Fruit fly (Drosophila melanogaster) whole organism, prepupa: ENCODE measurements around the gene Cpr66D.

Experiments
- Blimp-1 ChIP-seq: fragments of 200-800 bp; sonication (Bioruptor generic); optimal IDR thresholded peaks from 3 replicates; lab custom pipeline; 2017; ENCODE audit warnings: missing biosample characterization, missing genetic modification characterization, mild to moderate bottlenecking, moderate library complexity, missing genetic modification reagents
- CG10631 ChIP-seq: fragments of 200-800 bp; sonication (Bioruptor generic); optimal IDR thresholded peaks from 2 replicates; lab custom pipeline; 2016; ENCODE audit warnings: missing biosample characterization, missing genetic modification characterization
- CG10669 ChIP-seq: fragments of 200-800 bp; sonication (Bioruptor generic); optimal IDR thresholded peaks from 3 replicates; lab custom pipeline; 2018; ENCODE audit warnings: missing biosample characterization, mild to moderate bottlenecking, missing genetic modification characterization, moderate library complexity
- CG11294 ChIP-seq: fragments of 200-800 bp; sonication (Bioruptor generic); IDR thresholded peaks from 2 replicates; pipeline ENCODE4 v1.3.6; 2022; ENCODE audit warnings: missing biosample characterization, missing genetic modification characterization
- CG11762 ChIP-seq: fragments of 200-800 bp; sonication (Bioruptor generic); optimal IDR thresholded peaks from 3 replicates; lab custom pipeline; 2016; ENCODE audit warnings: missing biosample characterization, missing genetic modification characterization; ENCODE audit not compliant: insufficient read depth
- CG11902 ChIP-seq: fragments of 200-800 bp; sonication (Bioruptor generic); optimal IDR thresholded peaks from 3 replicates; lab custom pipeline; 2016; ENCODE audit warnings: missing biosample characterization, missing genetic modification characterization
- CG15336 ChIP-seq: fragments of 200-800 bp; sonication (Bioruptor generic); IDR thresholded peaks from 2 replicates; pipeline ENCODE4 v1.3.6; 2022; ENCODE audit warnings: missing biosample characterization, missing genetic modification characterization
- CG16779 ChIP-seq: fragments of 200-800 bp; sonication (Bioruptor generic); optimal IDR thresholded peaks from 3 replicates; lab custom pipeline; 2017; ENCODE audit warnings: missing biosample characterization, mild to moderate bottlenecking, missing genetic modification characterization
- CG3032 ChIP-seq: fragments of 200-800 bp; optimal IDR thresholded peaks from 2 replicates; lab custom pipeline; 2019; ENCODE audit warnings: missing biosample characterization, mild to moderate bottlenecking, missing genetic modification characterization, moderate library complexity
- CG31627 ChIP-seq: fragments of 200-800 bp; sonication (Bioruptor generic); optimal IDR thresholded peaks from 3 replicates; lab custom pipeline; 2016; ENCODE audit warnings: missing biosample characterization, missing genetic modification characterization
- CG32006 ChIP-seq: fragments of 200-800 bp; sonication (Bioruptor generic); optimal IDR thresholded peaks from 3 replicates; lab custom pipeline; 2017; ENCODE audit warnings: missing biosample characterization, mild to moderate bottlenecking, missing genetic modification characterization
- CG34406 ChIP-seq: fragments of 200-800 bp; sonication (Bioruptor generic); optimal IDR thresholded peaks from 3 replicates; lab custom pipeline; 2016; ENCODE audit warnings: missing biosample characterization, missing genetic modification characterization
- CG3919 ChIP-seq: fragments of 200-800 bp; sonication (Bioruptor generic); optimal IDR thresholded peaks from 3 replicates; lab custom pipeline; 2016; ENCODE audit warnings: missing biosample characterization, missing genetic modification characterization
- CG4318 ChIP-seq: fragments of 200-800 bp; sonication (Bioruptor generic); optimal IDR thresholded peaks from 3 replicates; lab custom pipeline; 2017; ENCODE audit warnings: missing biosample characterization, mild to moderate bottlenecking, missing genetic modification characterization
- CG6163 ChIP-seq: fragments of 200-800 bp; sonication (Bioruptor generic); IDR thresholded peaks from 3 replicates; pipeline ENCODE4 v1.3.6; 2022; ENCODE audit warnings: missing biosample characterization, missing genetic modification characterization
- CG6276 ChIP-seq: fragments of 200-800 bp; sonication (Bioruptor generic); optimal IDR thresholded peaks from 2 replicates; lab custom pipeline; 2017; ENCODE audit warnings: missing biosample characterization, mild to moderate bottlenecking, missing genetic modification characterization
- CG6792 ChIP-seq: fragments of 200-800 bp; sonication (Bioruptor generic); optimal IDR thresholded peaks from 3 replicates; lab custom pipeline; 2016; ENCODE audit warnings: missing biosample characterization, missing genetic modification characterization
- CG7368 ChIP-seq: fragments of 200-800 bp; sonication (Bioruptor generic); optimal IDR thresholded peaks from 3 replicates; lab custom pipeline; 2016; ENCODE audit warnings: missing biosample characterization, missing genetic modification characterization
- CG8119 ChIP-seq: fragments of 200-800 bp; sonication (Bioruptor generic); IDR thresholded peaks from 3 replicates; pipeline ENCODE4 v1.3.6; 2022; ENCODE audit warnings: missing biosample characterization, missing genetic modification characterization
- CG8632 ChIP-seq: fragments of 200-800 bp; sonication (Bioruptor generic); optimal IDR thresholded peaks from 3 replicates; lab custom pipeline; 2016; ENCODE audit warnings: missing biosample characterization, missing genetic modification characterization
- CG9139 ChIP-seq: fragments of 200-800 bp; sonication (Bioruptor generic); optimal IDR thresholded peaks from 3 replicates; lab custom pipeline; 2017; ENCODE audit warnings: missing biosample characterization, mild to moderate bottlenecking, missing genetic modification characterization
- Eip75B ChIP-seq: fragments of 200-800 bp; sonication (Bioruptor generic); optimal IDR thresholded peaks from 3 replicates; lab custom pipeline; 2016; ENCODE audit warnings: missing biosample characterization, missing genetic modification characterization
- Eip78C ChIP-seq: fragments of 200-800 bp; sonication (Bioruptor generic); peaks from one replicate; lab custom pipeline; 2016; ENCODE audit warnings: missing biosample characterization, missing genetic modification characterization
- Ets96B ChIP-seq: fragments of 200-800 bp; optimal IDR thresholded peaks from 2 replicates; lab custom pipeline; 2019; ENCODE audit warnings: missing biosample characterization, mild to moderate bottlenecking, missing genetic modification characterization, moderate library complexity
- Gug ChIP-seq: fragments of 200-800 bp; sonication (Bioruptor generic); IDR thresholded peaks from 2 replicates; pipeline ENCODE4 v1.3.6; 2022; ENCODE audit warnings: missing biosample characterization, missing genetic modification characterization
- Hr4 ChIP-seq: fragments of 200-800 bp; sonication (Bioruptor generic); optimal IDR thresholded peaks from 3 replicates; lab custom pipeline; 2016; ENCODE audit warnings: missing biosample characterization, missing genetic modification characterization
- OdsH ChIP-seq: fragments of 200-800 bp; sonication (Bioruptor generic); optimal IDR thresholded peaks from 3 replicates; lab custom pipeline; 2016; ENCODE audit warnings: missing biosample characterization, missing genetic modification characterization
- Smox ChIP-seq: fragments of 200-800 bp; sonication (Bioruptor generic); optimal IDR thresholded peaks from 3 replicates; lab custom pipeline; 2016; ENCODE audit warnings: missing biosample characterization, missing genetic modification characterization
- Sox102F ChIP-seq: fragments of 200-800 bp; sonication (Bioruptor generic); optimal IDR thresholded peaks from 2 replicates; lab custom pipeline; 2016; ENCODE audit warnings: missing biosample characterization, mild to moderate bottlenecking, missing genetic modification characterization
- achi ChIP-seq: fragments of 200-800 bp; sonication (Bioruptor generic); optimal IDR thresholded peaks from 3 replicates; lab custom pipeline; 2016; ENCODE audit warnings: missing biosample characterization, missing genetic modification characterization
- acj6 ChIP-seq: fragments of 200-800 bp; sonication (Bioruptor generic); optimal IDR thresholded peaks from 3 replicates; lab custom pipeline; 2016; ENCODE audit warnings: missing biosample characterization, missing genetic modification characterization
- dac ChIP-seq: fragments of 200-800 bp; sonication (Bioruptor generic); optimal IDR thresholded peaks from 2 replicates; lab custom pipeline; 2017; ENCODE audit warnings: missing biosample characterization, mild to moderate bottlenecking, missing genetic modification characterization
- dsx ChIP-seq: fragments of 200-800 bp; optimal IDR thresholded peaks from 3 replicates; lab custom pipeline; 2019; ENCODE audit warnings: missing biosample characterization, mild to moderate bottlenecking, missing genetic modification characterization, moderate library complexity; ENCODE audit not compliant: poor library complexity, severe bottlenecking
- eg ChIP-seq: fragments of 200-800 bp; sonication (Bioruptor generic); IDR thresholded peaks from 3 replicates; pipeline ENCODE4 v1.3.6; 2022; ENCODE audit warnings: missing biosample characterization, missing genetic modification characterization
- fkh ChIP-seq: fragments of 200-800 bp; sonication (Bioruptor generic); optimal IDR thresholded peaks from 3 replicates; lab custom pipeline; 2017; ENCODE audit warnings: missing biosample characterization, mild to moderate bottlenecking, missing genetic modification characterization, moderate library complexity
- lz ChIP-seq: fragments of 200-800 bp; sonication (Bioruptor generic); optimal IDR thresholded peaks from 3 replicates; lab custom pipeline; 2016; ENCODE audit warnings: missing biosample characterization, missing genetic modification characterization
- net ChIP-seq: fragments of 200-800 bp; sonication (Bioruptor generic); optimal IDR thresholded peaks from 3 replicates; lab custom pipeline; 2016; ENCODE audit warnings: missing biosample characterization, missing genetic modification characterization
- pdm3 ChIP-seq: fragments of 200-800 bp; sonication (Bioruptor generic); optimal IDR thresholded peaks from 3 replicates; lab custom pipeline; 2016; ENCODE audit warnings: missing biosample characterization, missing genetic modification characterization
- svp ChIP-seq: fragments of 200-800 bp; sonication (Bioruptor generic); peaks from one replicate; lab custom pipeline; 2016; ENCODE audit warnings: missing biosample characterization, missing genetic modification characterization

Cpr66D gene

DNA sequence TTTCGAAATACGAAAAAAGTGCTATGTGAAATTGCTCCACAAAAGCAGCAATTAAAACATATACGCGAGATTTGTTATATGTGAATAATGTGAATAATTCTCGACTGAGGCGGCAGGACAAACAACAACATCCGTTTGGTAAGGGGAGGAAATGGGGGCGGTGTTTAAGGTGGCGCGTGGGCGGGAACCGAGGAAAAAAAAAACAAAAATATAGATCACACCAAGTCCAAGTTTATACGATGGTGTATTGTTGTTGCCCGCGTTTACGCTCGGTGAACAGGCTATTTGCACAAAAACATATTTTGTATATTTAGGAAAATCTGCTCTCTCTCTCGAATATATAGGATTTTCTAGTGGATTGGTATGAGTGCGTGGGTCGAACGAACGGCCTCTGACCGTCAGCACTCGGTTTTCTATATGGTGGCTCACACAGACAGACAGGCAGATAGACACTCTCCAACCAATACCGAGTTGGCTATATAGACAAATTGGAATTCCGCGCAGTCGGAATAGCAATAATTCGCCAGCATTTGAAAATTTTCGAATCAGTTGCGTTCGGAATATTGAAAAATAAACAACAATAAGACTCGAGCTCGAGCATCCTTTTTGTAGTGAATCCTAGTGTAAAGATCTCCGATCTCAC is 10.4 kb upstream of the Cpr66D start:
- TF ChIP-seq net (GFP tag; lab: Kevin White, UChicago) (no peak), CG11902 (GFP tag; lab: Kevin White, UChicago) (no peak), CG16779 (no peak), svp (GFP tag; lab: Kevin White, UChicago) (no peak), Smox (GFP tag; lab: Kevin White, UChicago) (no peak), Sox102F (no peak), eg (GFP tag; lab: Robert Waterston, UW) (no peak), CG4318 (GFP tag; lab: Kevin White, UChicago) (no peak), CG6276 (GFP tag; lab: Kevin White, UChicago) (no peak), Eip75B (GFP tag; lab: Kevin White, UChicago) (no peak), CG34406 (no peak), CG11762 (no peak), CG8632 (GFP tag; lab: Kevin White, UChicago) (no peak)
- TF ChIP-seq, all 60 proteins: peak for 0

DNA sequence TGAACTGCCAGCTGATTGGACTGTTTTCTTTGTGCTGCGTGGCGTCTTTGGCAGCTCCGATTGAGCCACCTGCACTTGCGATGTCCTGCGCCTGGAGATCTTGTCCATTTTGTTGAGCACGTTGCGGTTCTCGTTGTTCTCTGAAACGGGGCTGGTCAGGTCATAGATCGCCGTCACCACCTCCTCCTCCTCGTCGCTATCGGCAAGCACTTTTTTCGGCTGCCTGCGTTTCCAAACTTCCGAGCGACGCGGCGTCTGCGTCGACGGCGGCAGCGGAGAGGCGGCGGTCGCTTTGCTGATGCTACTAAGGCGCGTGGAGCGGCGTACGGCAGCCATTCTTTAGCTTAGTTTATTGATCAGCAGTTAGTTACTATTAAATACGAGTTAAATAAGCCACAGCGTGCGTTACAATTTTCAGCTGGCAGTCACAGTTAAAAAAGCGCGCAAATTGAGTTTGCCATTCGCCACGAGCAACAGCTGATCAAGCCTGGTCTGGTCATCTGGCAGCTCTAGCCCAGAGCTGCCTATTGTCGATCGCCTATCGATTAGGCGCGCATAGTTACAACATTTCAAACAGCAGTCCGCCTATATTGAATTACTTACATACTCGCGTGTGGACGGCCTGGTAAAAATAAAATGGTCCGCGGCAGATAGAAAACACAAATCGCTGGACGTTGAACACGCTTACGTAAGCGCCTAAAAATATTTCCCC is 6.5 kb upstream of the Cpr66D start, which contains the start of gene Cdc6:
Gene Cdc6 (minus strand): TSS at position 456 of the 712 bp plus-strand sequence.
- TF ChIP-seq svp (GFP tag; lab: Kevin White, UChicago) (peak; percentile 93), CG31627 (GFP tag; lab: Kevin White, UChicago) (no peak)

DNA sequence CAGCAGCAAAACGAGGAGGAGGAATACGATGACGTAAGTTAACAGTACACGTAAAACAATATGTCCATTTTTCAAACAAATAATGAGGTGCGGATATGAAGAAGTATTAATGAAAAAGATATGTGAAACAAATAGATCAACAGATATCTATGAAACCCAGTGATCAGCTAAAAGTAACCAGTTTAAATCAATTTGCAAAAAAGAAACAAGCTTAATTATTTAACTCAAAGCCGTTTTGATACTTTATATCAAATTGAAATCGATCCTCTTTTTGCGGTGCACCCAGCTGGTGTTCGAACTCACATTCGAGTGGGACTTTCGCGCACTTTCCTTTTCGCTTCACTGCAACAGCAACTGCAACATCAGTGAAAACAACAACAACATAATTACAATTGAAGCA is 810 bp downstream of the Cpr66D start:
- no peak for TF ChIP-seq CG6276 (GFP tag; lab: Kevin White, UChicago)
- no peak for TF ChIP-seq CG9139 (GFP tag; lab: Kevin White, UChicago)
- peak; percentile 56 for TF ChIP-seq svp (GFP tag; lab: Kevin White, UChicago)
- TF ChIP-seq CG34406: no peak
- TF ChIP-seq OdsH (GFP tag; lab: Kevin White, UChicago): peak; percentile 40
- TF ChIP-seq Blimp-1 (GFP tag; lab: Kevin White, UChicago): peak; percentile 85
- no peak for TF ChIP-seq CG7368 (GFP tag; lab: Kevin White, UChicago)
- peak; percentile 71 for TF ChIP-seq Hr4
- TF ChIP-seq CG8119 (GFP tag; lab: Robert Waterston, UW): peak; percentile 44; the same call in 2 of the 3 replicates
- TF ChIP-seq CG10669 (GFP tag; lab: Kevin White, UChicago): no peak
- TF ChIP-seq CG15336 (GFP tag; lab: Robert Waterston, UW): peak; percentile 59
- peak; percentile 17 for TF ChIP-seq dac (GFP tag; lab: Kevin White, UChicago)
- no peak for TF ChIP-seq CG11762
- peak; percentile 36 for TF ChIP-seq CG3919 (GFP tag; lab: Kevin White, UChicago)
- no peak for TF ChIP-seq dsx
- no peak for TF ChIP-seq CG8632 (GFP tag; lab: Kevin White, UChicago)
- TF ChIP-seq eg (GFP tag; lab: Robert Waterston, UW): peak; percentile 42; the same call in 2 of the 3 replicates
- TF ChIP-seq CG10631 (GFP tag; lab: Kevin White, UChicago): no peak
- peak; percentile 30 for TF ChIP-seq CG4318 (GFP tag; lab: Kevin White, UChicago)
- peak; percentile 35 for TF ChIP-seq lz (GFP tag; lab: Kevin White, UChicago)
- peak; percentile 83 for TF ChIP-seq Eip78C (GFP tag; lab: Kevin White, UChicago)
- TF ChIP-seq CG6792: peak; percentile 7
- TF ChIP-seq CG32006: peak; percentile 64
- TF ChIP-seq acj6: peak; percentile 2
- TF ChIP-seq CG6163 (GFP tag; lab: Robert Waterston, UW): no peak

- TF ChIP-seq Sox102F (no peak), OdsH (GFP tag; lab: Kevin White, UChicago) (no peak), Smox (GFP tag; lab: Kevin White, UChicago) (no peak), CG9139 (GFP tag; lab: Kevin White, UChicago) (no peak), CG31627 (GFP tag; lab: Kevin White, UChicago) (no peak), dac (GFP tag; lab: Kevin White, UChicago) (no peak), pdm3 (GFP tag; lab: Kevin White, UChicago) (no peak), Gug (GFP tag; lab: Robert Waterston, UW) (no peak), achi (no peak), CG6792 (no peak), CG11902 (GFP tag; lab: Kevin White, UChicago) (no peak), fkh (GFP tag; lab: Kevin White, UChicago) (no peak), CG11294 (GFP tag; lab: Robert Waterston, UW) (no peak), CG3032 (tag; lab: Kevin White, UChicago) (no peak), Ets96B (tag; lab: Kevin White, UChicago) (no peak), CG16779 (no peak), CG11762 (no peak)
These were observed 3.7 kb downstream of the Cpr66D start for dm6 chr3L:8643810-8644552.
